Worm (Caenorhabditis elegans) whole organism, L2 larva: ENCODE results near the gene hil-6.

ENCODE experiments used
- R02D3.7 ChIP-seq: fragments of 150-350 bp; optimal IDR thresholded peaks from 2 replicates; lab custom pipeline; 2014; ENCODE audit warnings: missing biosample characterization, missing genetic modification characterization
- ama-1 ChIP-seq: fragments of 150-350 bp; optimal IDR thresholded peaks from 2 replicates; lab custom pipeline; 2018; ENCODE audit warnings: inconsistent platforms
- egl-27 ChIP-seq: sonication (generic microtip); optimal IDR thresholded peaks from 3 replicates; lab custom pipeline; 2017; ENCODE audit warnings: missing biosample characterization, missing genetic modification reagents, missing genetic modification characterization
- fos-1 ChIP-seq: fragments of 150-350 bp; optimal IDR thresholded peaks from 2 replicates; lab custom pipeline; 2014; ENCODE audit warnings: missing biosample characterization, missing genetic modification characterization
- gmeb-1 ChIP-seq: fragments of 150-350 bp; optimal IDR thresholded peaks from 2 replicates; lab custom pipeline; 2014; ENCODE audit warnings: missing biosample characterization, missing genetic modification characterization
- lin-11 ChIP-seq: fragments of 150-350 bp; sonication (generic microtip); optimal IDR thresholded peaks from 2 replicates; lab custom pipeline; 2014; ENCODE audit warnings: missing biosample characterization, missing genetic modification characterization, inconsistent platforms, mixed read lengths
- lin-39 ChIP-seq: fragments of 150-350 bp; optimal IDR thresholded peaks from 2 replicates; lab custom pipeline; 2014; ENCODE audit warnings: missing biosample characterization, missing genetic modification reagents, missing genetic modification characterization
- mab-5 ChIP-seq: fragments of 150-350 bp; optimal IDR thresholded peaks from 2 replicates; lab custom pipeline; 2014; ENCODE audit warnings: missing biosample characterization, missing genetic modification characterization
- nhr-11 ChIP-seq: fragments of 150-350 bp; optimal IDR thresholded peaks from 2 replicates; lab custom pipeline; 2014; ENCODE audit warnings: missing biosample characterization, missing genetic modification characterization
- nhr-12 ChIP-seq: fragments of 150-350 bp; optimal IDR thresholded peaks from 2 replicates; lab custom pipeline; 2014; ENCODE audit warnings: missing biosample characterization, missing genetic modification characterization
- peb-1 ChIP-seq: fragments of 150-350 bp; optimal IDR thresholded peaks from 2 replicates; lab custom pipeline; 2014; ENCODE audit warnings: missing biosample characterization, missing genetic modification characterization
- skn-1 ChIP-seq: sonication (generic microtip); optimal IDR thresholded peaks from 2 replicates; lab custom pipeline; 2017; ENCODE audit warnings: missing biosample characterization, missing genetic modification characterization
- unc-62 ChIP-seq: fragments of 150-350 bp; optimal IDR thresholded peaks from 2 replicates; lab custom pipeline; 2014; ENCODE audit warnings: missing biosample characterization, missing genetic modification reagents, missing genetic modification characterization
- ztf-11 ChIP-seq: sonication (generic microtip); optimal IDR thresholded peaks from 2 replicates; lab custom pipeline; 2017; ENCODE audit warnings: missing biosample characterization, missing genetic modification characterization

ce11 chrV:1989220-1989619, 42.1 kb downstream of the hil-6 start:
- no peak for TF ChIP-seq nhr-12 (tag; lab: Kevin White, UChicago)
- no peak for TF ChIP-seq nhr-11 (tag; lab: Kevin White, UChicago)
- peak; percentile 6 for TF ChIP-seq skn-1 (tag; lab: Kevin White, UChicago)
- TF ChIP-seq peb-1 (tag; lab: Kevin White, UChicago), result no peak
- TF ChIP-seq egl-27, result no peak
- no peak for TF ChIP-seq R02D3.7
- no peak for TF ChIP-seq lin-39 (tag; lab: Kevin White, UChicago)
- TF ChIP-seq mab-5 (tag; lab: Kevin White, UChicago), result no peak
- no peak for TF ChIP-seq gmeb-1 (tag; lab: Kevin White, UChicago)
- TF ChIP-seq lin-11, result no peak
- no peak for TF ChIP-seq unc-62 (GFP tag; lab: Kevin White, UChicago)
- TF ChIP-seq fos-1 (tag; lab: Kevin White, UChicago), result peak; percentile 58
- TF ChIP-seq ztf-11, result no peak
- TF ChIP-seq ama-1 (lab: Kevin White, UChicago), result no peak
